Fruit fly (Drosophila melanogaster): ENCODE results near the gene CG11658.

CG11658 gene

dm6 chr3L:11680298-11680697, 28.1 kb downstream of the CG11658 start, which contains the start of gene CG32085 (continued):
- no peak for TF ChIP-seq Ets96B (tag; optimal IDR thresholded peaks at IDR 0.05)
- TF ChIP-seq vri (GFP tag; optimal IDR thresholded peaks at IDR 0.05): no peak
- no peak for TF ChIP-seq fd59A (GFP tag; optimal IDR thresholded peaks at IDR 0.05)
- TF ChIP-seq net (GFP tag; optimal IDR thresholded peaks at IDR 0.05): peak; percentile 28
- TF ChIP-seq CG8119 (GFP tag; IDR thresholded peaks at IDR 0.05): peak; percentile 38; the same call in 1 of the 3 replicates
- TF ChIP-seq CG10631 (GFP tag; optimal IDR thresholded peaks at IDR 0.05): no peak
- TF ChIP-seq acj6 (GFP tag; optimal IDR thresholded peaks at IDR 0.05): peak; percentile 10
- no peak for TF ChIP-seq Met (GFP tag; optimal IDR thresholded peaks at IDR 0.05)
- peak; percentile 12 to 22 for TF ChIP-seq ss (GFP tag; optimal IDR thresholded peaks at IDR 0.05)
- TF ChIP-seq CG10669 (GFP tag; optimal IDR thresholded peaks at IDR 0.05): no peak
- TF ChIP-seq achi (GFP tag; optimal IDR thresholded peaks at IDR 0.05): peak; percentile 19
- no peak for TF ChIP-seq Sox14 (GFP tag; optimal IDR thresholded peaks at IDR 0.05)
- TF ChIP-seq Sox15 (GFP tag; optimal IDR thresholded peaks at IDR 0.05): no peak
- TF ChIP-seq Sox102F (GFP tag; optimal IDR thresholded peaks at IDR 0.05): no peak
- TF ChIP-seq CG4318 (GFP tag; optimal IDR thresholded peaks at IDR 0.05): no peak
- no peak for TF ChIP-seq fd85E (GFP tag; optimal IDR thresholded peaks at IDR 0.05)
- no peak for TF ChIP-seq CG34406 (GFP tag; optimal IDR thresholded peaks at IDR 0.05)
- peak; percentile 70 for TF ChIP-seq Eip78C (GFP tag)
- peak; percentile 44 for TF ChIP-seq Hr4 (GFP tag; optimal IDR thresholded peaks at IDR 0.05)
- no peak for TF ChIP-seq Gug (GFP tag; IDR thresholded peaks at IDR 0.05)
- no peak for TF ChIP-seq CG1621 (tag; optimal IDR thresholded peaks at IDR 0.05)
- TF ChIP-seq salr (GFP tag; optimal IDR thresholded peaks at IDR 0.05): no peak
- TF ChIP-seq Smox (GFP tag; optimal IDR thresholded peaks at IDR 0.05): no peak
- no peak for TF ChIP-seq CG11762 (GFP tag; optimal IDR thresholded peaks at IDR 0.05; ENCODE audit: insufficient read depth)
- no peak for TF ChIP-seq CG6276 (GFP tag; optimal IDR thresholded peaks at IDR 0.05)
- peak; percentile 6 for TF ChIP-seq CG6792 (GFP tag; optimal IDR thresholded peaks at IDR 0.05)

- TF ChIP-seq CG6808 (GFP tag; optimal IDR thresholded peaks at IDR 0.05) (no peak), CG1621 (tag; optimal IDR thresholded peaks at IDR 0.05) (no peak), CG11762 (GFP tag; optimal IDR thresholded peaks at IDR 0.05; ENCODE audit: insufficient read depth) (no peak), ss (GFP tag; optimal IDR thresholded peaks at IDR 0.05) (no peak), Hr39 (GFP tag; optimal IDR thresholded peaks at IDR 0.05) (no peak), CG7368 (GFP tag; optimal IDR thresholded peaks at IDR 0.05) (no peak), Eip78C (GFP tag) (no peak), Ets21C (GFP tag; optimal IDR thresholded peaks at IDR 0.05) (no peak)
Measured at dm6 chr3L:11678313-11678817, 30.0 kb downstream of the CG11658 start.

dm6 chr3L:11656189-11656588, 52.2 kb downstream of the CG11658 start:
- peak; percentile 82 for TF ChIP-seq CG11294 (GFP tag; IDR thresholded peaks at IDR 0.05)
- peak; percentile 40 for TF ChIP-seq CG10631 (GFP tag; optimal IDR thresholded peaks at IDR 0.05)
- TF ChIP-seq cyc (GFP tag; optimal IDR thresholded peaks at IDR 0.05): peak; percentile 3
- TF ChIP-seq net (GFP tag; optimal IDR thresholded peaks at IDR 0.05): peak; percentile 53
- TF ChIP-seq pdm3 (GFP tag; optimal IDR thresholded peaks at IDR 0.05): peak; percentile 67
- TF ChIP-seq fd59A (GFP tag; optimal IDR thresholded peaks at IDR 0.05): peak; percentile 40
- no peak for TF ChIP-seq Blimp-1 (GFP tag; optimal IDR thresholded peaks at IDR 0.05)
- no peak for TF ChIP-seq fd85E (GFP tag; optimal IDR thresholded peaks at IDR 0.05)
- peak; percentile 82 for TF ChIP-seq CG32006 (GFP tag; optimal IDR thresholded peaks at IDR 0.05)
- TF ChIP-seq Ets96B (tag; optimal IDR thresholded peaks at IDR 0.05): peak; percentile 65
- peak; percentile 76; the same call in 1 of the 2 replicates for TF ChIP-seq Gug (GFP tag; IDR thresholded peaks at IDR 0.05)
- TF ChIP-seq Smox (GFP tag; optimal IDR thresholded peaks at IDR 0.05): no peak
- TF ChIP-seq CG11902 (GFP tag; optimal IDR thresholded peaks at IDR 0.05): no peak
- TF ChIP-seq CG6854 (GFP tag; optimal IDR thresholded peaks at IDR 0.05): no peak
- no peak for TF ChIP-seq CG34406 (GFP tag; optimal IDR thresholded peaks at IDR 0.05)
- peak; percentile 48 for TF ChIP-seq dac (GFP tag; optimal IDR thresholded peaks at IDR 0.05)
- TF ChIP-seq esn (GFP tag; optimal IDR thresholded peaks at IDR 0.05): no peak
- TF ChIP-seq Hr4 (GFP tag; optimal IDR thresholded peaks at IDR 0.05): peak; percentile 83
- TF ChIP-seq CG10669 (GFP tag; optimal IDR thresholded peaks at IDR 0.05): peak; percentile 57
- peak; percentile 47 for TF ChIP-seq CG4318 (GFP tag; optimal IDR thresholded peaks at IDR 0.05)
- TF ChIP-seq CG1621 (tag; optimal IDR thresholded peaks at IDR 0.05): no peak
- peak; percentile 35 for TF ChIP-seq svp (GFP tag)
- peak; percentile 6 for TF ChIP-seq Hr38 (GFP tag; optimal IDR thresholded peaks at IDR 0.05)
- TF ChIP-seq CG9139 (GFP tag; optimal IDR thresholded peaks at IDR 0.05): no peak
- TF ChIP-seq topi (GFP tag; optimal IDR thresholded peaks at IDR 0.05): no peak
- no peak for TF ChIP-seq ss (GFP tag; optimal IDR thresholded peaks at IDR 0.05)
- peak; percentile 44 for TF ChIP-seq CG6792 (GFP tag; optimal IDR thresholded peaks at IDR 0.05)
- no peak for TF ChIP-seq Met (GFP tag; optimal IDR thresholded peaks at IDR 0.05)
- TF ChIP-seq CG16779 (tag; optimal IDR thresholded peaks at IDR 0.05): peak; percentile 24
- TF ChIP-seq Eip75B (GFP tag; optimal IDR thresholded peaks at IDR 0.05): no peak
- no peak for TF ChIP-seq CG31627 (GFP tag; optimal IDR thresholded peaks at IDR 0.05)
